Worm (Caenorhabditis elegans) whole organism, L4 larva: ENCODE measurements around the gene C54D10.13.

Source experiments
- Y105C5A.15 ChIP-seq: fragments of 200-800 bp; sonication (Bioruptor generic); IDR thresholded peaks from 2 replicates; pipeline ENCODE4 v1.3.6; 2022; ENCODE audit warnings: missing genetic modification characterization, missing compliant biosample characterization
- ZK337.2 ChIP-seq: fragments of 200-800 bp; sonication (Bioruptor generic); IDR thresholded peaks from 2 replicates; pipeline ENCODE4 v1.3.6; 2022; ENCODE audit warnings: missing genetic modification reagents, missing genetic modification characterization, missing compliant biosample characterization
- ama-1 ChIP-seq: fragments of 150-350 bp; optimal IDR thresholded peaks from 2 replicates; lab custom pipeline; 2014; ENCODE audit warnings: inconsistent platforms, mixed read lengths
- dpl-1 ChIP-seq: fragments of 150-350 bp; optimal IDR thresholded peaks from 2 replicates; lab custom pipeline; 2014; ENCODE audit warnings: missing biosample characterization, missing genetic modification reagents, missing genetic modification characterization
- fos-1 ChIP-seq: fragments of 150-350 bp; optimal IDR thresholded peaks from 2 replicates; lab custom pipeline; 2014; ENCODE audit warnings: missing biosample characterization, missing genetic modification characterization
- lin-13 ChIP-seq: fragments of 150-350 bp; optimal IDR thresholded peaks from 2 replicates; lab custom pipeline; 2014; ENCODE audit warnings: missing biosample characterization, missing genetic modification reagents, missing genetic modification characterization
- nhr-11 ChIP-seq: fragments of 150-350 bp; optimal IDR thresholded peaks from 2 replicates; lab custom pipeline; 2014; ENCODE audit warnings: missing biosample characterization, missing genetic modification characterization
- nhr-28 ChIP-seq: fragments of 150-350 bp; optimal IDR thresholded peaks from 2 replicates; lab custom pipeline; 2014; ENCODE audit warnings: missing biosample characterization, missing genetic modification characterization
- skn-1 ChIP-seq: fragments of 150-350 bp; optimal IDR thresholded peaks from 2 replicates; lab custom pipeline; 2014; ENCODE audit warnings: missing biosample characterization, missing genetic modification characterization
- spr-1 ChIP-seq: sonication (generic microtip); optimal IDR thresholded peaks from 2 replicates; lab custom pipeline; 2016; ENCODE audit warnings: mild to moderate bottlenecking, missing genetic modification characterization, missing compliant biosample characterization

DNA sequence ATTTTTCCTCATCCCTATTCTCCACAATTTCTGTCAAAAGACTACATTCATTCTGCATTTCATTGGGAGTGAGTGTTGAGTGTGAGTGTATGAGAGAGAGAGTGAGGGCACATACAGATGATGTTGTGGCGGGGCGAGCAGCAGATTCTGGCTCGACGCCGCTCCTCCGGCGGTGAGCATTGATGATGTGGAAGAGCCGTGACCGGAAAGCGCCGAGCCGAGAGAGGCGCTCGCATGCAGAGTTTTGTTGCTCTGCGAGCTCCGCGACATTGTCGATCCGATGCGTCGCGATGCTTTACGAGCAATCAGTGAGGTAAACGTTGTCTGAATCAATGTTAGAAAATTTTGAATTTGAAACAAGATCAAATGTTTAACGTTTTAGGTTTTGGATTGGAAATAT is 23.6 kb upstream of the C54D10.13 start:
- TF ChIP-seq fos-1 = no peak
- TF ChIP-seq lin-13 (GFP tag; lab: Kevin White, UChicago) = no peak
- TF ChIP-seq spr-1 (tag; lab: Kevin White, UChicago) = no peak
- no peak for TF ChIP-seq nhr-28 (tag; lab: Kevin White, UChicago)
- no peak for TF ChIP-seq nhr-11
- TF ChIP-seq dpl-1 (GFP tag; lab: Kevin White, UChicago) = no peak
- no peak for TF ChIP-seq ama-1 (lab: Kevin White, UChicago)
- no peak for TF ChIP-seq Y105C5A.15
- TF ChIP-seq skn-1 (tag; lab: Kevin White, UChicago) = no peak
- no peak for TF ChIP-seq ZK337.2 (GFP tag; lab: Robert Waterston, UW)
